In genomic region chrIII:5748360-5748759, ce11 we compare ENCODE assay signal across 2 worm cellular contexts.
A peak's percentile ranks its signal among the peaks of the same experiment; 100 is the strongest.
TF ChIP-seq lines count a peak whose summit lies in the region.

No protein-coding gene starts in this region.

TF ChIP-seq in whole organism, L4 larva, 104 proteins besides CTCF, POLR2A, EP300 and RAD21:
- peak; percentile 63 for TF ChIP-seq aha-1 (tag; lab: Kevin White, UChicago)
- no peak for TF ChIP-seq snpc-1.2 (GFP tag; IDR thresholded peaks at IDR 0.05; lab: Robert Waterston, UW)

TF ChIP-seq in whole organism, young adult, 124 proteins besides CTCF, POLR2A, EP300 and RAD21:
- no peak for TF ChIP-seq B0019.2 (GFP tag; conservative IDR thresholded peaks at IDR 0.05; lab: Robert Waterston, UW)
- no peak for TF ChIP-seq lin-26 (GFP tag; IDR thresholded peaks at IDR 0.05; lab: Robert Waterston, UW)
- no peak for TF ChIP-seq Y53G8AR.9 (GFP tag; conservative IDR thresholded peaks at IDR 0.05; lab: Robert Waterston, UW)
- no peak for TF ChIP-seq akir-1 (GFP tag; optimal IDR thresholded peaks at IDR 0.05; lab: Kevin White, UChicago)
- no peak for TF ChIP-seq lir-1 (GFP tag; conservative IDR thresholded peaks at IDR 0.05; lab: Robert Waterston, UW)
- TF ChIP-seq snpc-1.1 (tag; optimal IDR thresholded peaks at IDR 0.05; lab: Kevin White, UChicago; ENCODE audit: insufficient read depth), result peak; percentile 70
- TF ChIP-seq snpc-4 (GFP tag; optimal IDR thresholded peaks at IDR 0.05; lab: Kevin White, UChicago), result no peak
- peak in 3 of 4 experiments; percentile 70 to 90 (median 90) for TF ChIP-seq snpc-4 (tag; optimal IDR thresholded peaks at IDR 0.05; lab: Kevin White, UChicago)
- TF ChIP-seq somi-1 (GFP tag; optimal IDR thresholded peaks at IDR 0.05; lab: Kevin White, UChicago), result no peak
- TF ChIP-seq sdz-38 (tag; optimal IDR thresholded peaks at IDR 0.05; lab: Kevin White, UChicago), result no peak
- no peak for TF ChIP-seq ceh-91 (GFP tag; IDR thresholded peaks at IDR 0.05; lab: Robert Waterston, UW)
- TF ChIP-seq lsy-27 (tag; optimal IDR thresholded peaks at IDR 0.05; lab: Kevin White, UChicago; ENCODE audit: borderline replicate concordance, insufficient read depth), result no peak

Comparison
In these comparisons a context has a peak if more than half of its experiments do, and no peak if none do; other contexts are left out.
1. Of the 7 proteins assayed by ChIP-seq in both whole organism, young adult and whole organism, L4 larva: peak only in whole organism, young adult: snpc-4; only in whole organism, L4 larva: none; in both: none; in neither: 6.